Worm (Caenorhabditis elegans) whole organism, L3 larva: ENCODE data around the gene F13A7.7.

ENCODE experiments used
- aly-2 ChIP-seq: fragments of 150-350 bp; optimal IDR thresholded peaks from 2 replicates; lab custom pipeline; 2014; ENCODE audit warnings: missing biosample characterization, missing genetic modification characterization
- ceh-28 ChIP-seq: fragments of 150-350 bp; optimal IDR thresholded peaks from 2 replicates; lab custom pipeline; 2014; ENCODE audit warnings: missing biosample characterization, missing genetic modification reagents, missing genetic modification characterization
- daf-12 ChIP-seq: fragments of 150-350 bp; optimal IDR thresholded peaks from 2 replicates; lab custom pipeline; 2014; ENCODE audit warnings: missing biosample characterization, missing genetic modification reagents, missing genetic modification characterization
- elt-1 ChIP-seq: fragments of 150-350 bp; optimal IDR thresholded peaks from 2 replicates; lab custom pipeline; 2014; ENCODE audit warnings: missing biosample characterization, missing genetic modification characterization
- elt-2 ChIP-seq: sonication (generic microtip); optimal IDR thresholded peaks from 2 replicates; lab custom pipeline; 2016; ENCODE audit warnings: missing genetic modification reagents, mild to moderate bottlenecking, missing genetic modification characterization, missing compliant biosample characterization
- eor-1 ChIP-seq, 2 experiments: fragments of 150-350 bp; optimal IDR thresholded peaks; 2 replicates each; lab custom pipeline; 2014 to 2018; ENCODE audit warnings: missing biosample characterization in 2 of 2, missing genetic modification characterization in 2 of 2
- fos-1 ChIP-seq: fragments of 150-350 bp; optimal IDR thresholded peaks from 2 replicates; lab custom pipeline; 2014; ENCODE audit warnings: missing biosample characterization, missing genetic modification characterization
- mdl-1 ChIP-seq: fragments of 150-350 bp; optimal IDR thresholded peaks from 2 replicates; lab custom pipeline; 2014; ENCODE audit warnings: missing biosample characterization, missing genetic modification characterization
- mml-1 ChIP-seq: fragments of 150-350 bp; sonication (generic microtip); optimal IDR thresholded peaks from 3 replicates; lab custom pipeline; 2014; ENCODE audit warnings: missing biosample characterization, missing genetic modification characterization
- nhr-11 ChIP-seq: fragments of 150-350 bp; optimal IDR thresholded peaks from 2 replicates; lab custom pipeline; 2014; ENCODE audit warnings: missing biosample characterization, missing genetic modification characterization
- nhr-237 ChIP-seq: fragments of 150-350 bp; optimal IDR thresholded peaks from 2 replicates; lab custom pipeline; 2014; ENCODE audit warnings: missing biosample characterization, missing genetic modification characterization
- skn-1 ChIP-seq: fragments of 150-350 bp; optimal IDR thresholded peaks from 2 replicates; lab custom pipeline; 2014; ENCODE audit warnings: missing biosample characterization, missing genetic modification characterization
- unc-39 ChIP-seq: sonication (generic microtip); optimal IDR thresholded peaks from 4 replicates; lab custom pipeline; 2017; ENCODE audit warnings: missing biosample characterization, missing genetic modification characterization
- unc-62 ChIP-seq: fragments of 150-350 bp; sonication (generic microtip); optimal IDR thresholded peaks from 4 replicates; lab custom pipeline; 2014; ENCODE audit warnings: missing biosample characterization, missing genetic modification reagents, missing genetic modification characterization

ce11 chrV:16429503-16429902 lies 45.9 kb upstream of the F13A7.7 start, which contains the start of gene F26D2.10:
- TF ChIP-seq nhr-11 (tag; lab: Kevin White, UChicago) (no peak), mml-1 (tag; lab: Kevin White, UChicago) (no peak), ceh-28 (no peak), unc-39 (tag; lab: Kevin White, UChicago) (no peak), unc-62 (GFP tag; lab: Kevin White, UChicago) (no peak), daf-12 (tag; lab: Kevin White, UChicago) (no peak), mdl-1 (tag; lab: Kevin White, UChicago) (no peak), eor-1 (tag; optimal IDR thresholded peaks at IDR 0.05; lab: Kevin White, UChicago) (no peak), aly-2 (no peak), nhr-237 (no peak), elt-2 (tag; lab: Kevin White, UChicago) (no peak), elt-1 (tag; lab: Kevin White, UChicago) (no peak), skn-1 (tag; lab: Kevin White, UChicago) (no peak), fos-1 (tag; lab: Kevin White, UChicago) (no peak)
